Worm (Caenorhabditis elegans) whole organism, mixed stage, embryonic: ENCODE measurements around the gene ddb-1.
A peak's percentile ranks its signal among the peaks of the same experiment; 100 is the strongest.

Source experiments
- M03D4.4 ChIP-seq: sonication (generic microtip); optimal IDR thresholded peaks from 2 replicates; lab custom pipeline; 2017; ENCODE audit warnings: mild to moderate bottlenecking, missing genetic modification characterization, missing compliant biosample characterization
- blmp-1 ChIP-seq: fragments of 150-350 bp; optimal IDR thresholded peaks from 2 replicates; lab custom pipeline; 2014; ENCODE audit warnings: missing biosample characterization, missing genetic modification characterization
- ceh-39 ChIP-seq: fragments of 150-350 bp; optimal IDR thresholded peaks from 2 replicates; lab custom pipeline; 2014; ENCODE audit warnings: missing biosample characterization, missing genetic modification characterization
- ceh-43 ChIP-seq: fragments of 200-800 bp; sonication (Bioruptor generic); optimal IDR thresholded peaks from 2 replicates; lab custom pipeline; 2018; ENCODE audit warnings: mild to moderate bottlenecking, missing genetic modification characterization, moderate library complexity, missing compliant biosample characterization
- ceh-83 ChIP-seq: fragments of 200-800 bp; sonication (Bioruptor generic); optimal IDR thresholded peaks from 2 replicates; lab custom pipeline; 2018; ENCODE audit warnings: mild to moderate bottlenecking, missing genetic modification characterization, missing compliant biosample characterization
- ces-1 ChIP-seq: fragments of 150-350 bp; optimal IDR thresholded peaks from 2 replicates; lab custom pipeline; 2014; ENCODE audit warnings: missing biosample characterization, missing genetic modification reagents, missing genetic modification characterization
- drap-1 ChIP-seq: fragments of 200-800 bp; sonication (Bioruptor generic); optimal IDR thresholded peaks from 3 replicates; lab custom pipeline; 2018; ENCODE audit warnings: mild to moderate bottlenecking, missing genetic modification characterization, missing compliant biosample characterization
- elt-1 ChIP-seq: sonication (generic microtip); optimal IDR thresholded peaks from 2 replicates; lab custom pipeline; 2017; ENCODE audit warnings: missing genetic modification characterization, mild to moderate bottlenecking, missing compliant biosample characterization, antibody characterized with exemption, moderate library complexity, borderline replicate concordance; ENCODE audit not compliant: insufficient read depth
- elt-3 ChIP-seq: fragments of 150-350 bp; optimal IDR thresholded peaks from 2 replicates; lab custom pipeline; 2014; ENCODE audit warnings: missing biosample characterization, missing genetic modification characterization
- ham-2 ChIP-seq: fragments of 200-800 bp; sonication (Bioruptor generic); optimal IDR thresholded peaks from 2 replicates; lab custom pipeline; 2018; ENCODE audit warnings: mild to moderate bottlenecking, missing genetic modification characterization, missing compliant biosample characterization
- hlh-1 ChIP-seq: fragments of 150-350 bp; optimal IDR thresholded peaks from 2 replicates; lab custom pipeline; 2014; ENCODE audit warnings: missing biosample characterization, missing genetic modification reagents, missing genetic modification characterization
- lin-13 ChIP-seq: fragments of 150-350 bp; optimal IDR thresholded peaks from 2 replicates; lab custom pipeline; 2014; ENCODE audit warnings: missing biosample characterization, missing genetic modification characterization
- lin-32 ChIP-seq: fragments of 200-800 bp; sonication (Bioruptor generic); optimal IDR thresholded peaks from 2 replicates; lab custom pipeline; 2018; ENCODE audit warnings: mild to moderate bottlenecking, missing genetic modification characterization, missing compliant biosample characterization
- lsy-2 ChIP-seq: fragments of 150-350 bp; optimal IDR thresholded peaks from 2 replicates; lab custom pipeline; 2014; ENCODE audit warnings: missing biosample characterization, missing genetic modification characterization
- mab-5 ChIP-seq: fragments of 150-350 bp; optimal IDR thresholded peaks from 2 replicates; lab custom pipeline; 2014; ENCODE audit warnings: missing biosample characterization, missing genetic modification characterization
- mep-1 ChIP-seq: fragments of 150-350 bp; optimal IDR thresholded peaks from 2 replicates; lab custom pipeline; 2017; ENCODE audit warnings: missing biosample characterization, missing genetic modification reagents, missing genetic modification characterization, inconsistent platforms
- mls-2 ChIP-seq: sonication (generic microtip); optimal IDR thresholded peaks from 2 replicates; lab custom pipeline; 2016; ENCODE audit warnings: mild to moderate bottlenecking, missing genetic modification characterization, moderate library complexity, missing compliant biosample characterization
- nhr-12 ChIP-seq: fragments of 150-350 bp; optimal IDR thresholded peaks from 2 replicates; lab custom pipeline; 2014; ENCODE audit warnings: missing biosample characterization, missing genetic modification characterization
- nhr-2 ChIP-seq: fragments of 150-350 bp; optimal IDR thresholded peaks from 2 replicates; lab custom pipeline; 2014; ENCODE audit warnings: missing biosample characterization, missing genetic modification characterization
- nhr-237 ChIP-seq: fragments of 150-350 bp; optimal IDR thresholded peaks from 2 replicates; lab custom pipeline; 2014; ENCODE audit warnings: missing biosample characterization, missing genetic modification characterization
- nhr-28 ChIP-seq: fragments of 150-350 bp; optimal IDR thresholded peaks from 2 replicates; lab custom pipeline; 2014; ENCODE audit warnings: missing biosample characterization, missing genetic modification characterization
- nhr-76 ChIP-seq: sonication (generic microtip); optimal IDR thresholded peaks from 2 replicates; lab custom pipeline; 2017; ENCODE audit warnings: missing biosample characterization, missing genetic modification characterization
- pha-4 ChIP-seq: fragments of 150-350 bp; optimal IDR thresholded peaks from 2 replicates; lab custom pipeline; 2018; ENCODE audit warnings: missing biosample characterization, missing genetic modification reagents, missing genetic modification characterization
- sem-2 ChIP-seq: fragments of 200-800 bp; sonication (Bioruptor generic); optimal IDR thresholded peaks from 2 replicates; lab custom pipeline; 2018; ENCODE audit warnings: mild to moderate bottlenecking, missing genetic modification characterization, missing compliant biosample characterization
- snpc-4 ChIP-seq: fragments of 150-350 bp; optimal IDR thresholded peaks from 2 replicates; lab custom pipeline; 2014; ENCODE audit warnings: missing biosample characterization, missing genetic modification characterization
- sptf-1 ChIP-seq: sonication (generic microtip); optimal IDR thresholded peaks from 2 replicates; lab custom pipeline; 2017; ENCODE audit warnings: mild to moderate bottlenecking, missing genetic modification characterization, moderate library complexity, missing compliant biosample characterization
- tbx-8 ChIP-seq: fragments of 200-800 bp; sonication (Bioruptor generic); optimal IDR thresholded peaks from 2 replicates; lab custom pipeline; 2018; ENCODE audit warnings: mild to moderate bottlenecking, missing genetic modification characterization, moderate library complexity, missing compliant biosample characterization
- unc-120 ChIP-seq: sonication (generic microtip); optimal IDR thresholded peaks from 2 replicates; lab custom pipeline; 2017; ENCODE audit warnings: missing genetic modification characterization, missing compliant biosample characterization; ENCODE audit not compliant: poor library complexity, severe bottlenecking
- unc-62 ChIP-seq: fragments of 150-350 bp; optimal IDR thresholded peaks from 2 replicates; lab custom pipeline; 2014; ENCODE audit warnings: missing biosample characterization, missing genetic modification reagents, missing genetic modification characterization
- zip-8 ChIP-seq: fragments of 150-350 bp; optimal IDR thresholded peaks from 2 replicates; lab custom pipeline; 2014; ENCODE audit warnings: missing biosample characterization, missing genetic modification characterization

Gene ddb-1

DNA sequence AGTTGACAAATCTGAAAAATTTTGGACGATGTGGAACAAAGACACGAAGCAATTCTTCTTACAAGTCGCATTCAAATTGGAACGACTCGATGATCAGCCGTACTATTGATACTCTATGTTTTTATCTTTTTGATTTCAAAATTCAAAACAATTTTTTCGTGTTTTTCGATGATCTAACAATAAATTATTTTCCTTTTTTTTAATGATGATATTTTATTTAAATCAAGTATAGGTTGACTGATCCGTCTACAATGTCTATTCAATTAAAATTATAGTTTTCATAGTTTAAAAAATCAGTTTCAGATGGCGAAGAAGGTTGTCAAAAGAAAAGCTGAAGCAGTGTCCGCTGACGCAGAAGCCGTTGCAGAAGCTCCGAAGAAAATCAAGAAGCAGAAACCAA is 35.8 kb downstream of the ddb-1 start, which contains the start of gene rbm-34:
rbm-34 (plus strand) TSS at position 301 of the 400 bp plus-strand sequence.
- TF ChIP-seq unc-120 (no peak), tbx-8 (GFP tag; lab: Kevin White, UChicago) (no peak), mab-5 (tag; lab: Kevin White, UChicago) (no peak), elt-1 (tag; lab: Kevin White, UChicago) (no peak), nhr-76 (tag; lab: Kevin White, UChicago) (no peak), drap-1 (no peak), ham-2 (GFP tag; lab: Kevin White, UChicago) (no peak), pha-4 (tag; lab: Kevin White, UChicago) (no peak), snpc-4 (tag; lab: Kevin White, UChicago) (no peak), nhr-28 (tag; lab: Kevin White, UChicago) (no peak), mls-2 (tag; lab: Kevin White, UChicago) (no peak), ceh-83 (no peak), ceh-39 (tag; lab: Kevin White, UChicago) (no peak), ces-1 (GFP tag; lab: Kevin White, UChicago) (no peak), unc-62 (GFP tag; lab: Kevin White, UChicago) (no peak), blmp-1 (no peak)
- TF ChIP-seq, all 35 proteins: peak for 0

DNA sequence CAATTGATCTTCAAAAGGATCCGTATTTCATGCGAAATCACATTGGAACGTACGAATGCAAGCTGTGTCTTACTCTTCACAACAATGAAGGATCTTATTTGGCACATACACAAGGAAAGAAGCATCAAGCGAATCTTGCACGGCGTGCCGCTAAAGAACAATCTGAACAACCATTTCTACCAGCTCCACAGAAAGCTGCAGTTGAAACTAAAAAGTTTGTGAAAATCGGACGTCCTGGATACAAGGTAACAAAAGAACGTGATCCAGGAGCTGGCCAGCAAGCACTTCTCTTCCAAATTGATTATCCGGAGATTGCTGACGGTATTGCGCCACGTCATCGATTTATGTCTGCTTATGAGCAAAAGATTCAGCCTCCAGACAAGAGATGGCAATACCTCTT is 36.4 kb downstream of the ddb-1 start:
- TF ChIP-seq tbx-8 (GFP tag; lab: Kevin White, UChicago) (no peak), sptf-1 (tag; lab: Kevin White, UChicago) (no peak), sem-2 (GFP tag; lab: Kevin White, UChicago) (no peak), elt-3 (no peak), drap-1 (no peak), lin-32 (GFP tag; lab: Kevin White, UChicago) (no peak), pha-4 (tag; lab: Kevin White, UChicago) (no peak), elt-1 (tag; lab: Kevin White, UChicago) (no peak), ham-2 (GFP tag; lab: Kevin White, UChicago) (no peak), nhr-12 (tag; lab: Kevin White, UChicago) (no peak), mls-2 (tag; lab: Kevin White, UChicago) (no peak), ceh-43 (GFP tag; lab: Kevin White, UChicago) (no peak), unc-62 (GFP tag; lab: Kevin White, UChicago) (no peak), unc-120 (no peak), hlh-1 (tag; lab: Kevin White, UChicago) (no peak)

DNA sequence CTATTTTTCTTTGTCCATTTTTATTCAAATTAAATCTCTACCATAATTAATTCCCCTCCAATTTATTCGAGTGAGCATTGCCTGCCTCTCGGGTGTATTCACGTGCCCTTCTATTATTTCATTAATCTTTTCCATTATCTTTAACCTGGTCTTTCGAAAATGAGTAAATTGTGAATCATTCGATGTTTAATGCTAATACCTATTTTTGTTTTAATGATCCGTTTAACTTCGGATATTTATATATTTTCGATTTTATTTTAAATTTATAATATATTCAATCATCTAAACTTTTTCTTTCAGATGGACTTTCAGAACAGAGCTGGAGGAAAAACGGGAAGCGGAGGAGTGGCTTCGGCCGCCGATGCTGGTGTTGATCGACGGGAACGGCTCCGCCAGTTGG is 36.8 kb downstream of the ddb-1 start, which contains the start of gene repo-1:
repo-1 (plus strand) TSS at position 301 of the 400 bp plus-strand sequence.
- TF ChIP-seq nhr-2 (tag; lab: Kevin White, UChicago) (no peak), mep-1 (no peak), ces-1 (GFP tag; lab: Kevin White, UChicago) (no peak), nhr-28 (tag; lab: Kevin White, UChicago) (no peak), lin-32 (GFP tag; lab: Kevin White, UChicago) (no peak), ham-2 (GFP tag; lab: Kevin White, UChicago) (no peak), lin-13 (tag; lab: Kevin White, UChicago) (no peak), elt-1 (tag; lab: Kevin White, UChicago) (no peak), M03D4.4 (tag; lab: Kevin White, UChicago) (no peak), snpc-4 (tag; lab: Kevin White, UChicago) (no peak), zip-8 (tag; lab: Kevin White, UChicago) (no peak), unc-120 (no peak), ceh-83 (no peak), mls-2 (tag; lab: Kevin White, UChicago) (no peak)

DNA sequence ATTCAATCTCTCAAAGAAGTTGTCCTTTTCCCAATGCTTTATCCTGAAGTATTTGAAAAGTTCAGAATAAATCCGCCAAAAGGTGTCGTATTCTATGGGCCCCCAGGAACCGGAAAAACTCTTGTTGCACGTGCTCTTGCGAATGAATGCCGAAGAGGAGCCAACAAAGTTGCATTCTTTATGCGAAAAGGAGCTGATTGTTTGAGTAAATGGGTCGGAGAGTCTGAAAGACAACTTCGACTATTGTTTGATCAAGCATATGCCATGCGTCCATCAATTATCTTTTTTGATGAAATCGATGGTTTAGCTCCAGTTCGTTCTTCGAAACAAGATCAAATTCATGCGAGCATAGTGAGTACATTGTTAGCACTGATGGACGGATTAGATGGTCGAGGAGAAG is 40.2 kb downstream of the ddb-1 start:
- TF ChIP-seq lin-13 (tag; lab: Kevin White, UChicago) (no peak), pha-4 (tag; lab: Kevin White, UChicago) (no peak), nhr-28 (tag; lab: Kevin White, UChicago) (no peak), mls-2 (tag; lab: Kevin White, UChicago) (no peak), unc-120 (no peak), nhr-2 (tag; lab: Kevin White, UChicago) (no peak), blmp-1 (no peak)

DNA sequence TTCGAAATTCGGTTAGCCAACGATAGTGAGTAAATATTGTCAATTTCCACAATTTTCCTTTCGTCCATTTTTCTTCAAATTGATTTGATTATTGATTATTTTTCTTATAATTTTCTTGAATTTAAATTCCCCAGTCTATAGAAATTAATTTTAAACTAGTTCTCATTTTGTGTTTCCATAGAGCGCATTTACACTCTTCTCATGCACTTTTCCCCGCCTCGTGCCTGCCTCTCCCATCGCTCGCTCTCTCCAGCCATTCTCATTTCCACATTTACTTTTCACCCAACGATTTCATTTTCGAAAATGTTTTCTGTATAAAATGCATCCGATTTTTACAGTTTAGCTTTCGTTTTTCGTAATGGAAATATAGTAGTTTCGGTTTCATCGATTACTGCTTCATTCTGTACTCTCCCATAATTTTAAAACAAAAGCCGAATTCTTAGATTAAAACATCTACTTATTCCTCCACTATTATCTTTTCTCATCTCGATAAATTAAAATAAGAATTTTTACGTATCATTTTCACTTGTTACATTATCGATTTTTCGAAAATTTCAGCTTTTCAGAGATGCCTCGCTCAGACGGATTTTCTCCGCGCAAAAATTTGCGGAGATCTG is 42.0 kb downstream of the ddb-1 start, which contains the start of gene lex-1:
lex-1 (plus strand) TSS at position 567 of the 617 bp plus-strand sequence.
- TF ChIP-seq mep-1 (peak; percentile 33), lsy-2 (tag; lab: Kevin White, UChicago) (peak; percentile 10), nhr-237 (no peak)
